Worm (Caenorhabditis elegans): ENCODE data around the gene prmt-5.

DNA sequence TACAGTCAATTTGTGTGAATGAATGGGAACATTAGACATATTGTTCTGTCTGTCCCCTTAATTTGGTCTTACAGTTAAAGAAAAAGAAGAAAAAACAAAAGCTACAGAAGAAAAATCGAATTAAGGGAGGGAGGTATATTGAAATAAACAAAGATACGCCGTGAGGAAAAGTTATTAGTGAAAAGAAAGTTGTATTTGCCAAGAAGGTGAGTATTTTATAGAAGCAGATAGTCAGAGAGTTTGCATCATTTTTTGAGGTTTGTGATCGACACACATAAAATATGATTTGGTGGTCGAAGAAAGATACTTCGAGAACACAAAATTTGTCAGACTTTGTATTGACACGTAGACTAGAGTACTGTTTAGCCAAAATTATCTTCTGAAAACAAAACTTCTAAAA, 30.0 kb upstream of the prmt-5 start:
- TF ChIP-seq T22C8.4 (GFP tag; IDR thresholded peaks at IDR 0.05) (no peak), ztf-23 (GFP tag; IDR thresholded peaks at IDR 0.05) (no peak), tab-1 (GFP tag; IDR thresholded peaks at IDR 0.05) (no peak), ztf-29 (GFP tag; IDR thresholded peaks at IDR 0.05) (no peak), cog-1 (tag; optimal IDR thresholded peaks at IDR 0.05) (no peak), ref-1 (GFP tag; conservative IDR thresholded peaks at IDR 0.05) (no peak), flt-1 (GFP tag; IDR thresholded peaks at IDR 0.05) (no peak), med-1 (GFP tag; optimal IDR thresholded peaks at IDR 0.05; ENCODE audit: insufficient read depth) (no peak), klf-2 (GFP tag; conservative IDR thresholded peaks at IDR 0.05) (no peak)

Measured in whole organism, midembryonic.